Worm (Caenorhabditis elegans) whole organism, midembryonic: ENCODE data around the gene ZK370.6.

ENCODE experiments used
- T22C8.4 ChIP-seq: fragments of 200-800 bp; sonication (Bioruptor generic); IDR thresholded peaks from 2 replicates; pipeline ENCODE4 v1.3.6; 2022; ENCODE audit warnings: missing genetic modification characterization, missing compliant biosample characterization
- flt-1 ChIP-seq: fragments of 200-800 bp; sonication (Bioruptor generic); IDR thresholded peaks from 2 replicates; pipeline ENCODE4 v1.3.6; 2022; ENCODE audit warnings: missing genetic modification characterization, missing compliant biosample characterization
- klf-2 ChIP-seq: fragments of 200-800 bp; sonication (Bioruptor generic); conservative IDR thresholded peaks from 2 replicates; pipeline ENCODE4 v1.3.6; 2022; ENCODE audit warnings: missing genetic modification reagents, missing genetic modification characterization, missing compliant biosample characterization
- med-1 ChIP-seq: sonication (generic microtip); optimal IDR thresholded peaks from 2 replicates; lab custom pipeline; 2017; ENCODE audit warnings: missing genetic modification characterization, mild to moderate bottlenecking, missing compliant biosample characterization, antibody characterized with exemption, missing genetic modification reagents; ENCODE audit not compliant: insufficient read depth
- ref-1 ChIP-seq: fragments of 200-800 bp; sonication (Bioruptor generic); conservative IDR thresholded peaks from 2 replicates; pipeline ENCODE4 v1.3.6; 2022; ENCODE audit warnings: missing genetic modification reagents, missing genetic modification characterization, missing compliant biosample characterization
- tab-1 ChIP-seq: fragments of 200-800 bp; sonication (Bioruptor generic); IDR thresholded peaks from 2 replicates; pipeline ENCODE4 v1.3.6; 2022; ENCODE audit warnings: missing genetic modification characterization, missing compliant biosample characterization
- ztf-23 ChIP-seq: fragments of 200-800 bp; sonication (Bioruptor generic); IDR thresholded peaks from 2 replicates; pipeline ENCODE4 v1.3.6; 2022; ENCODE audit warnings: missing genetic modification reagents, missing genetic modification characterization, missing compliant biosample characterization

DNA sequence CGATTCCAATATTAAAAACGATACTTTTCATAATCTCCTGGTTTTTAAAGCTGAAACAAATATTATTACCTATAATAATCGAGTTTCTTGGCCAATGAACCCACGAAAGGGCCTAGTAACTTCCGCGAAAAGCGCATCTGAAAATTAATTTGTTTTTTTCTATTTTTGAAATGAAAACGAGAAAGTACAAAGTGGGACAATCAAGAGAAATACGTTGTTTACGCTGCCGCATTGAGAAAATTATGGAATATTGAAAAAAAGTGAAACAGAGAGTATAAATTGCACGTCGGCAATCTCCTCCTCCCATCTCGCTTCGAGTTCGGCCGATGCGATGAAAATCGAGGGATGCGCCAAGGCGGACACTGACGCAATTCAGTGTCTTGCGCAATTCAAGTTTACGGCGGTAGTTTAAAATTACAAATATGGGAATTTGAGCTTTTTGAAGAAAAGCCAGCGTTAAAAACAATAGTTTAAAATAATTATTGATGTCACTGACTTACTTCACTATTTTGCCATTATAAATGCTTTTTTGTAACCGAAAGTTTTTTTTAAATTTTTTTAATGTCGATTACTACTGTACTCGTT, 2.3 kb downstream of the ZK370.6 start, which contains the start of gene pdhk-2:
- TF ChIP-seq flt-1 (GFP tag; lab: Robert Waterston, UW) (peak; percentile 81), tab-1 (peak; percentile 69; the same call in 1 of the 2 replicates), ztf-23 (peak; percentile 90), med-1 (no peak), T22C8.4 (GFP tag; lab: Robert Waterston, UW) (no peak), ref-1 (GFP tag; lab: Robert Waterston, UW) (0 out of 2 replicates have a peak, but pooled peaks have one; percentile 5), klf-2 (0 out of 2 replicates have a peak, but pooled peaks have one; percentile 63)
